Fruit fly (Drosophila melanogaster): ENCODE data around the gene geko.

geko gene

dm6 chr3L:18106021-18106944 lies 32.9 kb upstream of the geko start, which contains the start of the genes CG13698 and mRpS26 (continued):
- TF ChIP-seq HLH106 (tag; optimal IDR thresholded peaks at IDR 0.05) (peak; percentile 85), Hr78 (GFP tag; optimal IDR thresholded peaks at IDR 0.05) (no peak), CrebA (GFP tag; optimal IDR thresholded peaks at IDR 0.05; ENCODE audit: borderline replicate concordance) (no peak), dsf (GFP tag; optimal IDR thresholded peaks at IDR 0.05; ENCODE audit: borderline replicate concordance) (no peak), OdsH (GFP tag; optimal IDR thresholded peaks at IDR 0.05) (peak; percentile 52)

- no peak for TF ChIP-seq CrebA (GFP tag; optimal IDR thresholded peaks at IDR 0.05; ENCODE audit: borderline replicate concordance)
- TF ChIP-seq ey (GFP tag; optimal IDR thresholded peaks at IDR 0.05) = peak; percentile 47
- peak in 1 of 2 experiments; percentile 51 for TF ChIP-seq foxo (GFP tag; optimal IDR thresholded peaks at IDR 0.05)
- TF ChIP-seq Dfd (GFP tag; optimal IDR thresholded peaks at IDR 0.05) = no peak
- no peak for TF ChIP-seq brk (GFP tag; optimal IDR thresholded peaks at IDR 0.05)
- no peak for TF ChIP-seq Vsx2 (GFP tag; optimal IDR thresholded peaks at IDR 0.05; ENCODE audit: partially characterized antibody)
- TF ChIP-seq Hr78 (GFP tag; optimal IDR thresholded peaks at IDR 0.05) = no peak
- TF ChIP-seq dsf (GFP tag; optimal IDR thresholded peaks at IDR 0.05; ENCODE audit: borderline replicate concordance) = peak; percentile 13
- TF ChIP-seq CG9705 (GFP tag; optimal IDR thresholded peaks at IDR 0.05) = peak; percentile 65
- no peak for TF ChIP-seq Mio (GFP tag; optimal IDR thresholded peaks at IDR 0.05)
- TF ChIP-seq Sp1 (GFP tag; optimal IDR thresholded peaks at IDR 0.05) = peak; percentile 28
- peak; percentile 40 for TF ChIP-seq h (GFP tag; optimal IDR thresholded peaks at IDR 0.05)
- TF ChIP-seq woc (GFP tag; optimal IDR thresholded peaks at IDR 0.05) = no peak
- TF ChIP-seq fru (GFP tag; optimal IDR thresholded peaks at IDR 0.05) = peak; percentile 18
- peak; percentile 61 for TF ChIP-seq HLH106 (tag; optimal IDR thresholded peaks at IDR 0.05)
- TF ChIP-seq OdsH (GFP tag; optimal IDR thresholded peaks at IDR 0.05) = peak; percentile 24
- no peak for TF ChIP-seq GATAd (GFP tag; optimal IDR thresholded peaks at IDR 0.05)
- no peak for TF ChIP-seq br (GFP tag; optimal IDR thresholded peaks at IDR 0.05)
- peak; percentile 19 for TF ChIP-seq psq (GFP tag; optimal IDR thresholded peaks at IDR 0.05)
- TF ChIP-seq N (GFP tag; optimal IDR thresholded peaks at IDR 0.05) = no peak
- TF ChIP-seq tai (GFP tag; optimal IDR thresholded peaks at IDR 0.05) = no peak
- peak; percentile 20 for TF ChIP-seq Hnf4 (GFP tag; optimal IDR thresholded peaks at IDR 0.05)
- no peak for TF ChIP-seq Abd-B (GFP tag; optimal IDR thresholded peaks at IDR 0.05)
- TF ChIP-seq Rel (GFP tag; optimal IDR thresholded peaks at IDR 0.05) = no peak
- TF ChIP-seq Rel (tag; optimal IDR thresholded peaks at IDR 0.05) = peak; percentile 1
- peak; percentile 23 for TF ChIP-seq rgr (GFP tag; optimal IDR thresholded peaks at IDR 0.05)
- no peak for TF ChIP-seq sage (GFP tag; optimal IDR thresholded peaks at IDR 0.05)
- no peak for TF ChIP-seq lola (GFP tag; optimal IDR thresholded peaks at IDR 0.05)
- TF ChIP-seq usp (GFP tag; optimal IDR thresholded peaks at IDR 0.05) = no peak
- no peak for TF ChIP-seq CG32264 (GFP tag; optimal IDR thresholded peaks at IDR 0.05)
These were observed 29.7 kb upstream of the geko start, which contains the start of the genes Polr3D and mus304 for dm6 chr3L:18109459-18109863. Gene Polr3D, minus strand, starts transcription at chr3L:18109574. Gene mus304, plus strand, starts transcription at chr3L:18109814.

dm6 chr3L:18112669-18113068 lies 26.5 kb upstream of the geko start, which contains the start of the genes CG32195 and CG7341:
Gene CG32195, plus strand, starts transcription at chr3L:18112959.
Gene CG7341, plus strand, starts transcription at chr3L:18112959.
- TF ChIP-seq foxo (GFP tag; optimal IDR thresholded peaks at IDR 0.05) (peak in 1 of 2 experiments; percentile 28), woc (GFP tag; optimal IDR thresholded peaks at IDR 0.05) (no peak), sage (GFP tag; optimal IDR thresholded peaks at IDR 0.05) (peak; percentile 42)

- TF ChIP-seq Hnf4 (GFP tag; optimal IDR thresholded peaks at IDR 0.05) (peak; percentile 31), Hr83 (GFP tag; optimal IDR thresholded peaks at IDR 0.05; ENCODE audit: poor library complexity, severe bottlenecking) (peak; percentile 40), fru (GFP tag; optimal IDR thresholded peaks at IDR 0.05) (peak; percentile 22), Rel (GFP tag; optimal IDR thresholded peaks at IDR 0.05) (no peak), Rel (tag; optimal IDR thresholded peaks at IDR 0.05) (no peak), Dif (GFP tag; optimal IDR thresholded peaks at IDR 0.05; ENCODE audit: partially characterized antibody) (peak; percentile 14), h (GFP tag; optimal IDR thresholded peaks at IDR 0.05) (peak; percentile 61), br (GFP tag; optimal IDR thresholded peaks at IDR 0.05) (peak; percentile 54), foxo (GFP tag; optimal IDR thresholded peaks at IDR 0.05) (peak in 1 of 2 experiments; percentile 46), OdsH (GFP tag; optimal IDR thresholded peaks at IDR 0.05) (peak; percentile 44), HLH106 (tag; optimal IDR thresholded peaks at IDR 0.05) (no peak), pan (optimal IDR thresholded peaks at IDR 0.05) (no peak), Jra (GFP tag; optimal IDR thresholded peaks at IDR 0.05) (peak; percentile 6)
These were observed 24.9 kb upstream of the geko start for dm6 chr3L:18114038-18114926.
